Worm (Caenorhabditis elegans) whole organism, young adult: ENCODE results near the gene hrg-6.

Experiments
- F10E7.11 ChIP-seq: sonication (generic microtip); optimal IDR thresholded peaks from 2 replicates; lab custom pipeline; 2017; ENCODE audit warnings: mild to moderate bottlenecking, missing genetic modification characterization, moderate library complexity, missing compliant biosample characterization
- F49E8.2 ChIP-seq: sonication (generic microtip); optimal IDR thresholded peaks from 3 replicates; lab custom pipeline; 2017; ENCODE audit warnings: missing genetic modification characterization, mild to moderate bottlenecking, missing compliant biosample characterization, antibody characterized with exemption, moderate library complexity; ENCODE audit not compliant: insufficient read depth
- Y95B8A.8 ChIP-seq: fragments of 200-800 bp; sonication (Bioruptor generic); IDR thresholded peaks from 2 replicates; pipeline ENCODE4 v1.3.6; 2022; ENCODE audit warnings: missing genetic modification reagents, missing genetic modification characterization, missing compliant biosample characterization
- nfya-2 ChIP-seq: fragments of 200-800 bp; sonication (Bioruptor generic); IDR thresholded peaks from 2 replicates; pipeline ENCODE4 v1.3.6; 2022; ENCODE audit warnings: missing genetic modification reagents, missing genetic modification characterization, missing compliant biosample characterization
- nhr-179 ChIP-seq: sonication (generic microtip); optimal IDR thresholded peaks from 2 replicates; lab custom pipeline; 2016; ENCODE audit warnings: mild to moderate bottlenecking, missing genetic modification characterization, missing compliant biosample characterization
- unc-130 ChIP-seq: sonication (generic microtip); optimal IDR thresholded peaks from 2 replicates; lab custom pipeline; 2016; ENCODE audit warnings: missing genetic modification reagents, missing genetic modification characterization, missing compliant biosample characterization
- unc-62 ChIP-seq: fragments of 150-350 bp; optimal IDR thresholded peaks from 2 replicates; lab custom pipeline; 2014; ENCODE audit warnings: missing biosample characterization, missing genetic modification reagents, missing genetic modification characterization
- xnd-1 ChIP-seq: sonication (generic microtip); optimal IDR thresholded peaks from 2 replicates; lab custom pipeline; 2016; ENCODE audit warnings: missing genotype, missing genetic modification reagents, missing genetic modification characterization, missing compliant biosample characterization
- ztf-22 ChIP-seq: fragments of 200-800 bp; sonication (Bioruptor generic); optimal IDR thresholded peaks from 2 replicates; lab custom pipeline; 2018; ENCODE audit warnings: mild to moderate bottlenecking, missing genetic modification characterization, moderate library complexity, missing compliant biosample characterization

ce11 chrIV:11008255-11008654 is 24.1 kb upstream of the hrg-6 start:
- TF ChIP-seq ztf-22 (GFP tag; lab: Kevin White, UChicago) (no peak), xnd-1 (no peak), nfya-2 (GFP tag; lab: Robert Waterston, UW) (no peak), nhr-179 (tag; lab: Kevin White, UChicago) (no peak), unc-62 (GFP tag; lab: Kevin White, UChicago) (no peak), F49E8.2 (tag; lab: Kevin White, UChicago) (no peak), unc-130 (no peak), F10E7.11 (tag; lab: Kevin White, UChicago) (no peak), Y95B8A.8 (GFP tag; lab: Robert Waterston, UW) (no peak)
